ENCODE assay signal across 3 worm cellular contexts in genomic region chrX:1051041-1051440, ce11.
TF ChIP-seq lines count a peak whose summit lies in the region.

No protein-coding gene starts in this region.

TF ChIP-seq in whole organism, L1 larva, 84 proteins besides CTCF, POLR2A, EP300 and RAD21 (continued from another document):
- TF ChIP-seq dsc-1 (tag; optimal IDR thresholded peaks at IDR 0.05; lab: Kevin White, UChicago) (peak; percentile 80), Y116A8C.19 (tag; optimal IDR thresholded peaks at IDR 0.05; lab: Kevin White, UChicago; ENCODE audit: borderline replicate concordance) (no peak), aha-1 (tag; optimal IDR thresholded peaks at IDR 0.05; lab: Kevin White, UChicago) (no peak), tbx-2 (tag; optimal IDR thresholded peaks at IDR 0.05; lab: Kevin White, UChicago) (peak; percentile 42), mep-1 (tag; optimal IDR thresholded peaks at IDR 0.05; lab: Kevin White, UChicago) (peak; percentile 19), mef-2 (tag; optimal IDR thresholded peaks at IDR 0.05; lab: Kevin White, UChicago) (peak; percentile 30), efl-1 (optimal IDR thresholded peaks at IDR 0.05; lab: Kevin White, UChicago) (no peak), efl-1 (GFP tag; optimal IDR thresholded peaks at IDR 0.05 in 1 of 2; lab: Kevin White, UChicago) (no peak), swsn-7 (tag; optimal IDR thresholded peaks at IDR 0.05; lab: Kevin White, UChicago) (peak; percentile 39), ceh-63 (GFP tag; optimal IDR thresholded peaks at IDR 0.05; lab: Kevin White, UChicago) (no peak), pqm-1 (tag; optimal IDR thresholded peaks at IDR 0.05; lab: Kevin White, UChicago) (no peak), nhr-84 (tag; optimal IDR thresholded peaks at IDR 0.05; lab: Kevin White, UChicago) (no peak), lin-14 (GFP tag; optimal IDR thresholded peaks at IDR 0.05; lab: Kevin White, UChicago) (peak; percentile 80), nhr-20 (tag; optimal IDR thresholded peaks at IDR 0.05; lab: Kevin White, UChicago) (peak; percentile 54), rnt-1 (tag; optimal IDR thresholded peaks at IDR 0.05; lab: Kevin White, UChicago) (peak; percentile 79)

TF ChIP-seq in whole organism, L2 larva, 48 proteins besides CTCF, POLR2A, EP300 and RAD21 (continued from another document):
- no peak for TF ChIP-seq dmd-4 (tag; optimal IDR thresholded peaks at IDR 0.05; lab: Kevin White, UChicago)

TF ChIP-seq in whole organism, L3 larva, 47 proteins besides CTCF, POLR2A, EP300 and RAD21 (continued from another document):
- peak; percentile 44 for TF ChIP-seq lin-39 (tag; optimal IDR thresholded peaks at IDR 0.05; lab: Kevin White, UChicago)
- no peak for TF ChIP-seq fkh-2 (tag; optimal IDR thresholded peaks at IDR 0.05; lab: Kevin White, UChicago)
- TF ChIP-seq lin-15B (tag; optimal IDR thresholded peaks at IDR 0.05; lab: Kevin White, UChicago) = no peak
TF ChIP-seq in whole organism, L3 larva: peak in this region for 3.
